Worm (Caenorhabditis elegans): ENCODE measurements around the gene C25E10.5.

DNA sequence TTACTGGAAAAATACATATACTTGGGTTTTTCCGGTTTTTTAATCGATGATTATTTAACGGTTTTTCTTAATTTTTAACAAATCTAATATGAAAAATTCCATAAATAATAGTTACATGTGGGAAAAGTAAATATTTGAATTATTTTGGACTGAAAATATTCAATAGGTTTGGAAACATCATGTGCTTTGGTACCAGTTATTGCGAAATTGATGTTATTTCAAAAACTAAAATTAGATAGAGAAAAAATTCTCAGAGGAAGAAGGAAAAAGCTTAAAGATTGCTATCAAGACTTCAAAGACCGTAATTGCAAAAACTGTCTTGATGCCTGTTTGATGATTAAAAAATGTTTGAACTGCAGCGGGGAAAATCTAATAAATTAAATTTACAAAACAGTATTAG is 34.7 kb downstream of the C25E10.5 start:
- TF ChIP-seq dao-5 (tag; optimal IDR thresholded peaks at IDR 0.05) (no peak), W03F9.2 (tag; optimal IDR thresholded peaks at IDR 0.05) (no peak), him-1 (tag; optimal IDR thresholded peaks at IDR 0.05) (no peak)
